Fruit fly (Drosophila melanogaster): Measurements from ENCODE around the gene Irp-1A.

The Irp-1A gene

dm6 chr3R:22750534-22750947 is 26.2 kb upstream of the Irp-1A start, which contains the start of the genes rumi, CG7029 and Usp12-46 (continued):
- TF ChIP-seq CG10147 (GFP tag; optimal IDR thresholded peaks at IDR 0.05) = peak; percentile 81
- peak; percentile 77; the same call in 3 of the 4 replicates for TF ChIP-seq Gug (GFP tag; IDR thresholded peaks at IDR 0.05)
- peak; percentile 79 for TF ChIP-seq fd3F (GFP tag; optimal IDR thresholded peaks at IDR 0.05)
- TF ChIP-seq dysf (GFP tag; IDR thresholded peaks at IDR 0.05) = peak; percentile 84
- TF ChIP-seq Deaf1 (tag; optimal IDR thresholded peaks at IDR 0.05) = no peak
- TF ChIP-seq Oaz (GFP tag; IDR thresholded peaks at IDR 0.05) = peak; percentile 77
- TF ChIP-seq slbo (GFP tag; IDR thresholded peaks at IDR 0.05) = peak; percentile 93
- TF ChIP-seq CG9215 (GFP tag; IDR thresholded peaks at IDR 0.05) = peak; percentile 77
- peak; percentile 57 for TF ChIP-seq CG1792 (GFP tag; optimal IDR thresholded peaks at IDR 0.05)
- TF ChIP-seq ro (GFP tag; IDR thresholded peaks at IDR 0.05) = no peak
- peak; percentile 81 for TF ChIP-seq HLH3B (GFP tag; IDR thresholded peaks at IDR 0.05)
- peak; percentile 85 for TF ChIP-seq sisA (GFP tag; IDR thresholded peaks at IDR 0.05)
- TF ChIP-seq D19A (tag; optimal IDR thresholded peaks at IDR 0.05) = no peak
- peak; percentile 69 for TF ChIP-seq CG11247 (GFP tag; IDR thresholded peaks at IDR 0.05)
- TF ChIP-seq CG6813 (GFP tag; optimal IDR thresholded peaks at IDR 0.05) = peak; percentile 51
- peak; percentile 87 for TF ChIP-seq pho (GFP tag; optimal IDR thresholded peaks at IDR 0.05)
- peak; percentile 93 for TF ChIP-seq zfh2 (GFP tag; optimal IDR thresholded peaks at IDR 0.05)
- peak; percentile 58 for TF ChIP-seq nom (GFP tag; optimal IDR thresholded peaks at IDR 0.05)
- TF ChIP-seq Mad (GFP tag; optimal IDR thresholded peaks at IDR 0.05) = peak; percentile 89
- TF ChIP-seq CG2889 (GFP tag; IDR thresholded peaks at IDR 0.05) = peak; percentile 79
- peak; percentile 77 for TF ChIP-seq HHEX (GFP tag; optimal IDR thresholded peaks at IDR 0.05)
- peak; percentile 87 for TF ChIP-seq Sin3A (optimal IDR thresholded peaks at IDR 0.05)
- peak; percentile 79 for TF ChIP-seq lbe (GFP tag; optimal IDR thresholded peaks at IDR 0.05)
- TF ChIP-seq Awh (GFP tag; IDR thresholded peaks at IDR 0.05) = peak; percentile 63
- peak; percentile 30 for TF ChIP-seq Ravus (GFP tag; IDR thresholded peaks at IDR 0.05)
- peak; percentile 89 for TF ChIP-seq az2 (GFP tag; optimal IDR thresholded peaks at IDR 0.05)
- TF ChIP-seq CG14667 (GFP tag; IDR thresholded peaks at IDR 0.05) = peak; percentile 59; the same call in 1 of the 2 replicates
- TF ChIP-seq Poxn (GFP tag; IDR thresholded peaks at IDR 0.05) = peak; percentile 61; the same call in 1 of the 2 replicates
- peak; percentile 92 for TF ChIP-seq CG3847 (GFP tag; IDR thresholded peaks at IDR 0.05)
- peak; percentile 93 for TF ChIP-seq HLH54F (GFP tag; optimal IDR thresholded peaks at IDR 0.05)
- peak in 1 of 3 experiments; percentile 18 for TF ChIP-seq Stat92E (GFP tag; optimal IDR thresholded peaks at IDR 0.05)
- TF ChIP-seq tap (tag; optimal IDR thresholded peaks at IDR 0.05) = no peak
- TF ChIP-seq CG33557 (GFP tag; optimal IDR thresholded peaks at IDR 0.05) = peak; percentile 84
- TF ChIP-seq pnt (GFP tag; optimal IDR thresholded peaks at IDR 0.05) = peak; percentile 80
- TF ChIP-seq hth (optimal IDR thresholded peaks at IDR 0.05) = no peak
- TF ChIP-seq sna (GFP tag; IDR thresholded peaks at IDR 0.05; ENCODE audit: partially characterized antibody) = peak; percentile 83
- peak; percentile 44 for TF ChIP-seq gfzf (GFP tag; optimal IDR thresholded peaks at IDR 0.05)
- no peak for TF ChIP-seq zf30C (GFP tag; optimal IDR thresholded peaks at IDR 0.05)
- TF ChIP-seq CG4404 (GFP tag; IDR thresholded peaks at IDR 0.05) = peak; percentile 72
- no peak for TF ChIP-seq abd-A (tag; optimal IDR thresholded peaks at IDR 0.05)
- TF ChIP-seq disco-r (GFP tag; optimal IDR thresholded peaks at IDR 0.05) = peak; percentile 57
- TF ChIP-seq CG12299 (tag; optimal IDR thresholded peaks at IDR 0.05) = peak; percentile 79
- TF ChIP-seq chn (GFP tag; optimal IDR thresholded peaks at IDR 0.05) = peak; percentile 90
- peak; percentile 79 for TF ChIP-seq Neu2 (GFP tag; optimal IDR thresholded peaks at IDR 0.05; ENCODE audit: borderline replicate concordance)
- TF ChIP-seq Ssrp (tag; optimal IDR thresholded peaks at IDR 0.05) = peak; percentile 86
- peak; percentile 79 for TF ChIP-seq scrt (GFP tag; optimal IDR thresholded peaks at IDR 0.05)
- TF ChIP-seq CG10959 (GFP tag; IDR thresholded peaks at IDR 0.05) = peak; percentile 73
- peak; percentile 83 for TF ChIP-seq Ptx1 (GFP tag; IDR thresholded peaks at IDR 0.05)
- TF ChIP-seq prd (optimal IDR thresholded peaks at IDR 0.05) = no peak
- peak; percentile 90 for TF ChIP-seq prd (GFP tag; IDR thresholded peaks at IDR 0.05)
- peak; percentile 82 for TF ChIP-seq CG8765 (GFP tag; IDR thresholded peaks at IDR 0.05)
- no peak for TF ChIP-seq fru (optimal IDR thresholded peaks at IDR 0.05)
- TF ChIP-seq CG1603 (tag; optimal IDR thresholded peaks at IDR 0.05) = peak; percentile 89
